Fruit fly (Drosophila melanogaster): Measurements from ENCODE around the gene Cpr66D.

Gene Cpr66D

DNA sequence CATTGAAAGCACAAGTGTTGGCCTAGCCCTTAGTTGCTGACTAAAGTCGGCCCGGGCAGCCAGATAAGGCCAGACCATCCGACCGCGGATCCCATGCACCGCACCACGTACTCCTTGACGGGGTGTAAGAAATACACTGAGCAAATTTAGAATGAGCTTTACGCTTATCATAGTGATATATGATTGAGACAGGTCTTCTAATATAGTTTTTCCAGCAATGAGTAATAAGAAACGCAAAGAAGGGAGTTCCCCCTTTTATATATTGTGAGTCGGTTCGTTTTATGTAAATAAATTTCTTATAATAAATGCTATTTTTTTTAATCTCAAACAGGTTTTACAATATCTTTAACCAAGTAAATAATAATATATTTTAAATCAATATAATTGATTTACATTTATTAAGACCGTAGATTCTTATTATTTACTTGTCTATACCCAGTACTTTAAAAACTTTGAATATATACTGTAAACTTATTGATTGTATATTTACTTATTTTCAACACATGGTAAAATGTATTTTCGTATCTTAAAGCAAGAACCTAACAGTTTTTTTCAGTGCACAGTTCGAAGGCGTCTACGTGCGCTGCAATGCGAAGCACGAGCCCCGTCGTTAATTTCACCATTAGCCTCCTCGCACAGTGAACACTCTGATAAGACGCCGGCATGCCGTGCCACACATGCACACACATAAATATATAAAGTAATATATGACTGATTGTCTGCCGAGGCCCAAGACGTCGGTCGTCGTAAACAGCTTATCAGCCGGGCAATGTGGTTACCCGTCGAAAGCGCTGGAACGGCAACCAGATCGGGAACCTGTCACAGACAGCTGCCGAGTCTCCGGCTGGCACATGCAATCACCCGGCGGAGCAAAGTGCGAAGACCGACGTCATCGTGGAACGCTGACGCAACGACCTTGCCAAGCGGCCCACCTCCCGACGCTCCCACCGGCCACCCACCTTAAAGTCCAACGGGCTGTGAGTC is 51.9 kb downstream of the Cpr66D start (continued):
- peak; percentile 25 for TF ChIP-seq CG9817 (tag; optimal IDR thresholded peaks at IDR 0.05)
- TF ChIP-seq Doc3 (GFP tag; IDR thresholded peaks at IDR 0.05; ENCODE audit: partially characterized antibody) = no peak
- no peak for TF ChIP-seq tll (GFP tag; optimal IDR thresholded peaks at IDR 0.05)
- no peak for TF ChIP-seq tup (GFP tag; optimal IDR thresholded peaks at IDR 0.05)
- TF ChIP-seq HLHmδ (GFP tag; optimal IDR thresholded peaks at IDR 0.05) = no peak
- TF ChIP-seq CG10543 (GFP tag; optimal IDR thresholded peaks at IDR 0.05) = peak; percentile 86
- no peak for TF ChIP-seq CG10321 (GFP tag; IDR thresholded peaks at IDR 0.05)
- TF ChIP-seq CG6175 (GFP tag; IDR thresholded peaks at IDR 0.05) = 0 out of 3 replicates have a peak, but pooled peaks have one; percentile 19
- TF ChIP-seq Six4 (GFP tag; optimal IDR thresholded peaks at IDR 0.05) = peak; percentile 55
- peak; percentile 66 for TF ChIP-seq CG10209 (GFP tag; optimal IDR thresholded peaks at IDR 0.05)
- peak; percentile 67 for TF ChIP-seq Sox100B (GFP tag; optimal IDR thresholded peaks at IDR 0.05)
- peak; percentile 42 for TF ChIP-seq CG18599 (GFP tag; optimal IDR thresholded peaks at IDR 0.05)
- peak; percentile 17 for TF ChIP-seq CG30020 (tag; optimal IDR thresholded peaks at IDR 0.05)
- peak; percentile 19 for TF ChIP-seq odd (GFP tag; optimal IDR thresholded peaks at IDR 0.05)
- TF ChIP-seq CG16815 (GFP tag; optimal IDR thresholded peaks at IDR 0.05) = peak; percentile 32
- TF ChIP-seq Deaf1 (tag; optimal IDR thresholded peaks at IDR 0.05) = peak; percentile 82
- TF ChIP-seq CG17829 (tag; optimal IDR thresholded peaks at IDR 0.05) = peak; percentile 33
- TF ChIP-seq gcm (GFP tag; optimal IDR thresholded peaks at IDR 0.05) = peak; percentile 55
- TF ChIP-seq CG11696 (GFP tag; IDR thresholded peaks at IDR 0.05) = no peak
- TF ChIP-seq CG4328 (GFP tag; optimal IDR thresholded peaks at IDR 0.05) = no peak
- peak; percentile 18 for TF ChIP-seq Dek (tag; optimal IDR thresholded peaks at IDR 0.05)
- peak; percentile 46; the same call in 1 of the 2 replicates for TF ChIP-seq Ptx1 (GFP tag; IDR thresholded peaks at IDR 0.05)
- TF ChIP-seq CG7556 (GFP tag; optimal IDR thresholded peaks at IDR 0.05) = peak; percentile 85
- TF ChIP-seq pzg (GFP tag; optimal IDR thresholded peaks at IDR 0.05) = no peak
- TF ChIP-seq row (GFP tag; IDR thresholded peaks at IDR 0.05) = peak; percentile 65
- TF ChIP-seq CG17359 (tag; optimal IDR thresholded peaks at IDR 0.05) = peak; percentile 19
- peak; percentile 31 for TF ChIP-seq CG8388 (GFP tag; optimal IDR thresholded peaks at IDR 0.05)
- peak; percentile 30 for TF ChIP-seq Nf-YB (GFP tag; optimal IDR thresholded peaks at IDR 0.05)
- TF ChIP-seq Sox102F (GFP tag; optimal IDR thresholded peaks at IDR 0.05) = peak; percentile 58
- peak; percentile 16 for TF ChIP-seq CG7745 (tag; optimal IDR thresholded peaks at IDR 0.05)
- TF ChIP-seq Scr (GFP tag; IDR thresholded peaks at IDR 0.05; ENCODE audit: partially characterized antibody) = no peak
- TF ChIP-seq CHES-1-like (GFP tag; optimal IDR thresholded peaks at IDR 0.05) = no peak
- peak; percentile 43 for TF ChIP-seq CG12104 (GFP tag; optimal IDR thresholded peaks at IDR 0.05)
- TF ChIP-seq Bteb2 (GFP tag; optimal IDR thresholded peaks at IDR 0.05) = no peak
- peak; percentile 53 for TF ChIP-seq CG17385 (GFP tag; optimal IDR thresholded peaks at IDR 0.05)
- TF ChIP-seq NFAT (GFP tag; IDR thresholded peaks at IDR 0.05) = 0 out of 2 replicates have a peak, but pooled peaks have one; percentile 33
- TF ChIP-seq bab2 (GFP tag; optimal IDR thresholded peaks at IDR 0.05) = no peak
- TF ChIP-seq Hr78 (GFP tag; optimal IDR thresholded peaks at IDR 0.05) = peak in 1 of 2 experiments; percentile 35
- peak; percentile 76 for TF ChIP-seq CG7839 (tag; optimal IDR thresholded peaks at IDR 0.05)
- TF ChIP-seq lola (GFP tag; optimal IDR thresholded peaks at IDR 0.05) = peak in 1 of 3 experiments; percentile 71
- TF ChIP-seq D (optimal IDR thresholded peaks at IDR 0.05) = no peak
- peak; percentile 38 for TF ChIP-seq D (GFP tag; optimal IDR thresholded peaks at IDR 0.05)
- 0 out of 2 replicates have a peak, but pooled peaks have one; percentile 25 for TF ChIP-seq CG10366 (GFP tag; IDR thresholded peaks at IDR 0.05)
- TF ChIP-seq sc (optimal IDR thresholded peaks at IDR 0.05) = no peak
- TF ChIP-seq sc (GFP tag; optimal IDR thresholded peaks at IDR 0.05) = peak; percentile 19
- TF ChIP-seq Hr51 (GFP tag; optimal IDR thresholded peaks at IDR 0.05) = peak in 1 of 2 experiments; percentile 76
